Fruit fly (Drosophila melanogaster) whole organism, embryonic: ENCODE results near the gene Ifrd1.
A peak's percentile ranks its signal among the peaks of the same experiment; 100 is the strongest.

Experiments
- Abd-B ChIP-seq: fragments of 200-800 bp; sonication (Bioruptor generic); optimal IDR thresholded peaks from 2 replicates; lab custom pipeline; 2018; ENCODE audit warnings: missing biosample characterization, mild to moderate bottlenecking, missing genetic modification characterization, moderate library complexity
- Adf1 ChIP-seq: fragments of 200-800 bp; sonication (Bioruptor generic); IDR thresholded peaks from 2 replicates; pipeline ENCODE4 v1.3.6; 2022; ENCODE audit warnings: missing biosample characterization, missing genetic modification characterization
- CG10209 ChIP-seq: fragments of 200-800 bp; sonication (Bioruptor generic); optimal IDR thresholded peaks from 3 replicates; lab custom pipeline; 2017; ENCODE audit warnings: missing biosample characterization, mild to moderate bottlenecking, missing genetic modification characterization, missing genetic modification reagents
- CG11560 ChIP-seq: fragments of 200-800 bp; sonication (Bioruptor generic); IDR thresholded peaks from 3 replicates; pipeline ENCODE4 v1.3.6; 2022; ENCODE audit warnings: missing biosample characterization, missing genetic modification characterization
- CG14441 ChIP-seq: fragments of 200-800 bp; sonication (Bioruptor generic); IDR thresholded peaks from 2 replicates; pipeline ENCODE4 v1.3.6; 2022; ENCODE audit warnings: missing biosample characterization, missing genetic modification characterization
- CG14667 ChIP-seq: fragments of 200-800 bp; sonication (Bioruptor generic); IDR thresholded peaks from 2 replicates; pipeline ENCODE4 v1.3.6; 2022; ENCODE audit warnings: missing biosample characterization, missing genetic modification characterization
- CG15073 ChIP-seq: fragments of 200-800 bp; sonication (Bioruptor generic); optimal IDR thresholded peaks from 2 replicates; lab custom pipeline; 2016; ENCODE audit warnings: missing biosample characterization, missing genetic modification characterization
- CG16815 ChIP-seq: fragments of 200-800 bp; sonication (Bioruptor generic); optimal IDR thresholded peaks from 3 replicates; lab custom pipeline; 2017; ENCODE audit warnings: missing biosample characterization, mild to moderate bottlenecking, missing genetic modification characterization
- CG17385 ChIP-seq: fragments of 200-800 bp; sonication (Bioruptor generic); optimal IDR thresholded peaks from 3 replicates; lab custom pipeline; 2018; ENCODE audit warnings: missing biosample characterization, mild to moderate bottlenecking, missing genetic modification characterization
- CG18476 ChIP-seq: fragments of 200-800 bp; sonication (Bioruptor generic); optimal IDR thresholded peaks from 2 replicates; lab custom pipeline; 2016; ENCODE audit warnings: missing biosample characterization, mild to moderate bottlenecking, missing genetic modification characterization
- CG2199 ChIP-seq: fragments of 200-800 bp; sonication (Bioruptor generic); IDR thresholded peaks from 3 replicates; pipeline ENCODE4 v1.3.6; 2022; ENCODE audit warnings: missing biosample characterization, missing genetic modification characterization
- CG31224 ChIP-seq: fragments of 200-800 bp; sonication (Bioruptor generic); IDR thresholded peaks from 2 replicates; pipeline ENCODE4 v1.3.6; 2022; ENCODE audit warnings: missing biosample characterization, missing genetic modification characterization
- CG33557 ChIP-seq: fragments of 200-800 bp; sonication (Bioruptor generic); optimal IDR thresholded peaks from 2 replicates; lab custom pipeline; 2019; ENCODE audit warnings: missing biosample characterization, mild to moderate bottlenecking, missing genetic modification characterization, moderate library complexity
- CG3407 ChIP-seq: fragments of 200-800 bp; sonication (Bioruptor generic); optimal IDR thresholded peaks from 2 replicates; lab custom pipeline; 2018; ENCODE audit warnings: missing biosample characterization, mild to moderate bottlenecking, missing genetic modification characterization
- CG3995 ChIP-seq: fragments of 200-800 bp; sonication (Bioruptor generic); optimal IDR thresholded peaks from 3 replicates; lab custom pipeline; 2016; ENCODE audit warnings: missing biosample characterization, missing genetic modification characterization
- CG4328 ChIP-seq: fragments of 200-800 bp; sonication (Bioruptor generic); optimal IDR thresholded peaks from 3 replicates; lab custom pipeline; 2017; ENCODE audit warnings: missing biosample characterization, missing genetic modification reagents, missing genetic modification characterization
- CG43689 ChIP-seq: fragments of 200-800 bp; sonication (Bioruptor generic); IDR thresholded peaks from 2 replicates; pipeline ENCODE4 v1.3.6; 2022; ENCODE audit warnings: missing biosample characterization, missing genetic modification characterization
- CG4617 ChIP-seq: fragments of 200-800 bp; sonication (Bioruptor generic); optimal IDR thresholded peaks from 3 replicates; lab custom pipeline; 2016; ENCODE audit warnings: missing biosample characterization, missing genetic modification characterization, borderline replicate concordance
- CG4707 ChIP-seq: fragments of 200-800 bp; sonication (Bioruptor generic); optimal IDR thresholded peaks from 2 replicates; lab custom pipeline; 2018; ENCODE audit warnings: missing biosample characterization, mild to moderate bottlenecking, missing genetic modification characterization, moderate library complexity
- CG6272 ChIP-seq: fragments of 200-800 bp; sonication (Bioruptor generic); IDR thresholded peaks from 2 replicates; pipeline ENCODE4 v1.3.6; 2022; ENCODE audit warnings: missing biosample characterization, missing genetic modification characterization
- CG9876 ChIP-seq: fragments of 200-800 bp; sonication (Bioruptor generic); optimal IDR thresholded peaks from 2 replicates; lab custom pipeline; 2016; ENCODE audit warnings: missing biosample characterization, missing genetic modification characterization
- Dfd ChIP-seq, 2 experiments: fragments of >200 bp; optimal IDR thresholded peaks; 2 replicates each; lab custom pipeline; 2017; ENCODE audit warnings: missing biosample characterization in 2 of 2, missing genetic modification characterization in 2 of 2
- Dp ChIP-seq: fragments of 200-800 bp; sonication (Bioruptor generic); optimal IDR thresholded peaks from 2 replicates; lab custom pipeline; 2018; ENCODE audit warnings: missing biosample characterization, mild to moderate bottlenecking, missing genetic modification characterization, moderate library complexity
- Elba2 ChIP-seq: fragments of 200-800 bp; sonication (Bioruptor generic); optimal IDR thresholded peaks from 3 replicates; lab custom pipeline; 2016; ENCODE audit warnings: missing biosample characterization, missing genetic modification characterization
- HLHmδ ChIP-seq: fragments of 200-800 bp; sonication (Bioruptor generic); optimal IDR thresholded peaks from 2 replicates; lab custom pipeline; 2018; ENCODE audit warnings: missing biosample characterization, mild to moderate bottlenecking, missing genetic modification characterization, moderate library complexity
- Hand ChIP-seq: fragments of 200-800 bp; sonication (Bioruptor generic); optimal IDR thresholded peaks from 2 replicates; lab custom pipeline; 2017; ENCODE audit warnings: mild to moderate bottlenecking, missing biosample characterization, missing genetic modification reagents, missing genetic modification characterization
- HmgD ChIP-seq: fragments of 200-800 bp; sonication (Bioruptor generic); optimal IDR thresholded peaks from 3 replicates; lab custom pipeline; 2016; ENCODE audit warnings: missing biosample characterization, missing genetic modification characterization
- Hr3 ChIP-seq: fragments of 200-800 bp; sonication (Bioruptor generic); optimal IDR thresholded peaks from 3 replicates; lab custom pipeline; 2016; ENCODE audit warnings: missing biosample characterization, missing genetic modification characterization
- Jarid2 ChIP-seq: fragments of 200-800 bp; sonication (Bioruptor generic); optimal IDR thresholded peaks from 3 replicates; lab custom pipeline; 2017; ENCODE audit warnings: mild to moderate bottlenecking, missing biosample characterization, missing genetic modification reagents, missing genetic modification characterization
- NfI ChIP-seq: fragments of 200-800 bp; sonication (Bioruptor generic); optimal IDR thresholded peaks from 3 replicates; lab custom pipeline; 2018; ENCODE audit warnings: missing biosample characterization, mild to moderate bottlenecking, missing genetic modification characterization, moderate library complexity
- Six4 ChIP-seq: fragments of 200-800 bp; sonication (Bioruptor generic); optimal IDR thresholded peaks from 2 replicates; lab custom pipeline; 2016; ENCODE audit warnings: missing biosample characterization, missing genetic modification characterization
- Ssrp ChIP-seq: fragments of 200-800 bp; sonication (Bioruptor generic); optimal IDR thresholded peaks from 2 replicates; lab custom pipeline; 2018; ENCODE audit warnings: missing biosample characterization, mild to moderate bottlenecking, missing genetic modification characterization, moderate library complexity
- TFAM ChIP-seq: fragments of 200-800 bp; sonication (Bioruptor generic); optimal IDR thresholded peaks from 2 replicates; lab custom pipeline; 2017; ENCODE audit warnings: missing biosample characterization, missing genetic modification characterization, inconsistent platforms
- YL-1 ChIP-seq: fragments of 200-800 bp; sonication (Bioruptor generic); optimal IDR thresholded peaks from 3 replicates; lab custom pipeline; 2017; ENCODE audit warnings: missing biosample characterization, mild to moderate bottlenecking, missing genetic modification characterization
- aop ChIP-seq: fragments of 200-800 bp; sonication (Bioruptor generic); IDR thresholded peaks from 2 replicates; pipeline ENCODE4 v1.3.6; 2022; ENCODE audit warnings: missing biosample characterization, missing genetic modification characterization
- btn ChIP-seq: fragments of 200-800 bp; sonication (Bioruptor generic); optimal IDR thresholded peaks from 2 replicates; lab custom pipeline; 2016; ENCODE audit warnings: missing biosample characterization, missing genetic modification characterization
- cas ChIP-seq: fragments of 200-800 bp; sonication (Bioruptor generic); IDR thresholded peaks from 2 replicates; pipeline ENCODE4 v1.3.6; 2022; ENCODE audit warnings: missing biosample characterization, missing genetic modification characterization
- chn ChIP-seq: fragments of 200-800 bp; sonication (Bioruptor generic); optimal IDR thresholded peaks from 2 replicates; lab custom pipeline; 2016; ENCODE audit warnings: missing biosample characterization, missing genetic modification characterization
- dysf ChIP-seq: fragments of 200-800 bp; sonication (Bioruptor generic); IDR thresholded peaks from 3 replicates; pipeline ENCODE4 v1.3.6; 2022; ENCODE audit warnings: missing biosample characterization, missing genetic modification characterization
- eve ChIP-seq, 2 experiments: fragments of >200 bp; optimal IDR thresholded peaks; 2 replicates each; lab custom pipeline; 2017; ENCODE audit warnings: missing biosample characterization in 2 of 2, missing genetic modification characterization in 2 of 2
- exex ChIP-seq: fragments of 200-800 bp; sonication (Bioruptor generic); optimal IDR thresholded peaks from 4 replicates; lab custom pipeline; 2018; ENCODE audit warnings: missing biosample characterization, mild to moderate bottlenecking, missing genetic modification characterization, moderate library complexity
- gfzf ChIP-seq: fragments of 200-800 bp; sonication (Bioruptor generic); optimal IDR thresholded peaks from 2 replicates; lab custom pipeline; 2016; ENCODE audit warnings: missing biosample characterization, mild to moderate bottlenecking, missing genetic modification characterization, moderate library complexity
- gsb ChIP-seq: fragments of 200-800 bp; sonication (Bioruptor generic); IDR thresholded peaks from 2 replicates; pipeline ENCODE4 v1.3.6; 2022; ENCODE audit warnings: missing biosample characterization, missing genetic modification characterization
- ind ChIP-seq: fragments of 200-800 bp; sonication (Bioruptor generic); optimal IDR thresholded peaks from 3 replicates; lab custom pipeline; 2016; ENCODE audit warnings: missing biosample characterization, missing genetic modification characterization
- klu ChIP-seq: fragments of 200-800 bp; sonication (Bioruptor generic); IDR thresholded peaks from 2 replicates; pipeline ENCODE4 v1.3.6; 2022; ENCODE audit warnings: missing biosample characterization, missing genetic modification characterization
- pan ChIP-seq, 4 experiments: fragments of >200 bp in 3 of 4; fragments of 200-800 bp in 1 of 4; sonication (Bioruptor generic) in 1 of 4; optimal IDR thresholded peaks in 3 of 4; IDR thresholded peaks in 1 of 4; 2 replicates each; pipeline versions ENCODE4 v1.3.6 to Lab custom; 2017 to 2022; ENCODE audit warnings: missing biosample characterization in 2 of 4, missing genetic modification characterization in 2 of 4, mixed read lengths in 1 of 4
- pros ChIP-seq: fragments of 200-800 bp; sonication (Bioruptor generic); optimal IDR thresholded peaks from 3 replicates; lab custom pipeline; 2019; ENCODE audit warnings: missing biosample characterization, mild to moderate bottlenecking, missing genetic modification characterization, moderate library complexity
- run ChIP-seq: fragments of 200-800 bp; sonication (Bioruptor generic); optimal IDR thresholded peaks from 3 replicates; lab custom pipeline; 2018; ENCODE audit warnings: missing biosample characterization, mild to moderate bottlenecking, missing genetic modification characterization
- slbo ChIP-seq: fragments of 200-800 bp; sonication (Bioruptor generic); IDR thresholded peaks from 2 replicates; pipeline ENCODE4 v1.3.6; 2022; ENCODE audit warnings: missing biosample characterization, missing genetic modification characterization
- stwl ChIP-seq: fragments of 200-800 bp; sonication (Bioruptor generic); optimal IDR thresholded peaks from 3 replicates; lab custom pipeline; 2018; ENCODE audit warnings: missing biosample characterization, mild to moderate bottlenecking, missing genetic modification characterization, moderate library complexity
- zfh2 ChIP-seq: fragments of 200-800 bp; sonication (Bioruptor generic); optimal IDR thresholded peaks from 2 replicates; lab custom pipeline; 2016; ENCODE audit warnings: missing biosample characterization, missing genetic modification characterization

The Ifrd1 gene

dm6 chr2L:2864601-2865000 lies 9.7 kb downstream of the Ifrd1 start (continued):
- no peak for TF ChIP-seq CG11560
- no peak for TF ChIP-seq CG10209
- no peak for TF ChIP-seq Dp (GFP tag; lab: Kevin White, UChicago)
- TF ChIP-seq Dfd (GFP tag; optimal IDR thresholded peaks at IDR 0.05; lab: Kevin White, UChicago) = no peak
- TF ChIP-seq ind (GFP tag; lab: Kevin White, UChicago) = no peak
- TF ChIP-seq gsb = no peak
- no peak for TF ChIP-seq CG4707 (GFP tag; lab: Kevin White, UChicago)
- TF ChIP-seq pan (optimal IDR thresholded peaks at IDR 0.05; lab: Kevin White, UChicago) = no peak
- TF ChIP-seq pan (GFP tag; optimal IDR thresholded peaks at IDR 0.05 in 1 of 2, IDR thresholded peaks at IDR 0.05 in 1 of 2) = peak in 1 of 2 experiments; percentile 5
- no peak for TF ChIP-seq Jarid2 (GFP tag; lab: Kevin White, UChicago)
- no peak for TF ChIP-seq btn (GFP tag; lab: Kevin White, UChicago)
- peak; percentile 20 for TF ChIP-seq CG3407 (GFP tag; lab: Kevin White, UChicago)
- 0 out of 3 replicates have a peak, but pooled peaks have one; percentile 6 for TF ChIP-seq dysf (GFP tag; lab: Robert Waterston, UW)
- no peak for TF ChIP-seq CG16815 (GFP tag; lab: Kevin White, UChicago)
- no peak for TF ChIP-seq CG9876 (GFP tag; lab: Kevin White, UChicago)
- TF ChIP-seq CG18476 = no peak
- no peak for TF ChIP-seq CG15073 (GFP tag; lab: Kevin White, UChicago)
- TF ChIP-seq CG14667 = no peak
- no peak for TF ChIP-seq gfzf
- no peak for TF ChIP-seq CG3995 (GFP tag; lab: Kevin White, UChicago)
- TF ChIP-seq CG4617 (GFP tag; lab: Kevin White, UChicago) = no peak
- no peak for TF ChIP-seq YL-1 (GFP tag; lab: Kevin White, UChicago)
- TF ChIP-seq CG4328 (GFP tag; lab: Kevin White, UChicago) = peak; percentile 28
- no peak for TF ChIP-seq TFAM
- no peak for TF ChIP-seq Ssrp (tag; lab: Kevin White, UChicago)
- TF ChIP-seq Hr3 = no peak
- TF ChIP-seq Hand (GFP tag; lab: Kevin White, UChicago) = no peak
- no peak for TF ChIP-seq CG14441 (GFP tag; lab: Robert Waterston, UW)
- peak; percentile 87 for TF ChIP-seq HLHmδ (GFP tag; lab: Kevin White, UChicago)
- TF ChIP-seq cas (GFP tag; lab: Robert Waterston, UW) = no peak
- no peak for TF ChIP-seq Elba2 (GFP tag; lab: Kevin White, UChicago)
- TF ChIP-seq klu (GFP tag; lab: Robert Waterston, UW) = no peak
- TF ChIP-seq CG31224 (GFP tag; lab: Robert Waterston, UW) = no peak
- TF ChIP-seq CG43689 (GFP tag; lab: Robert Waterston, UW) = no peak
- peak; percentile 28 for TF ChIP-seq CG17385 (GFP tag; lab: Kevin White, UChicago)
- no peak for TF ChIP-seq CG6272 (GFP tag; lab: Robert Waterston, UW)
- TF ChIP-seq eve (GFP tag; optimal IDR thresholded peaks at IDR 0.05; lab: Kevin White, UChicago) = no peak
- TF ChIP-seq zfh2 = no peak
- TF ChIP-seq Six4 (GFP tag; lab: Kevin White, UChicago) = no peak
- peak; percentile 11; the same call in 1 of the 2 replicates for TF ChIP-seq aop (GFP tag; lab: Robert Waterston, UW)
- TF ChIP-seq CG33557 = peak; percentile 21
- no peak for TF ChIP-seq stwl
- no peak for TF ChIP-seq CG2199 (GFP tag; lab: Robert Waterston, UW)
- TF ChIP-seq chn (GFP tag; lab: Kevin White, UChicago) = no peak
- TF ChIP-seq Abd-B = no peak
- no peak for TF ChIP-seq pros (GFP tag; lab: Kevin White, UChicago)
- TF ChIP-seq exex (tag; lab: Kevin White, UChicago) = no peak
- TF ChIP-seq slbo = no peak
- no peak for TF ChIP-seq HmgD
- no peak for TF ChIP-seq Adf1 (GFP tag; lab: Robert Waterston, UW)
- TF ChIP-seq NfI (GFP tag; lab: Kevin White, UChicago) = peak; percentile 16
- no peak for TF ChIP-seq run (tag; lab: Kevin White, UChicago)
